Worm (Caenorhabditis elegans): ENCODE data around the gene jmjd-3.2.

Gene jmjd-3.2

ce11 chrX:14495785-14496184 is 47.8 kb downstream of the jmjd-3.2 start, which contains the start of gene ztf-14:
Gene ztf-14 (plus strand): TSS chrX:14496085.
- no peak for TF ChIP-seq pha-4 (tag; optimal IDR thresholded peaks at IDR 0.05)
- no peak for TF ChIP-seq ceh-24 (tag; optimal IDR thresholded peaks at IDR 0.05)
- TF ChIP-seq unc-42 (tag; optimal IDR thresholded peaks at IDR 0.05) = no peak
- TF ChIP-seq ceh-19 (GFP tag; optimal IDR thresholded peaks at IDR 0.05) = no peak
- TF ChIP-seq elt-4 (tag; optimal IDR thresholded peaks at IDR 0.05) = no peak
- no peak for TF ChIP-seq che-1 (tag; optimal IDR thresholded peaks at IDR 0.05)
- no peak for TF ChIP-seq fax-1 (tag; optimal IDR thresholded peaks at IDR 0.05)
- no peak for TF ChIP-seq lin-11 (tag; optimal IDR thresholded peaks at IDR 0.05)

ce11 chrX:14496545-14496944 is 48.5 kb downstream of the jmjd-3.2 start:
- no peak for TF ChIP-seq ahr-1 (tag; optimal IDR thresholded peaks at IDR 0.05)
- TF ChIP-seq elt-2 (tag; optimal IDR thresholded peaks at IDR 0.05) = peak; percentile 1
- TF ChIP-seq ttx-3 (tag; optimal IDR thresholded peaks at IDR 0.05) = no peak

ce11 chrX:14499830-14500409 is 51.9 kb downstream of the jmjd-3.2 start:
- TF ChIP-seq F13H6.1 (tag; optimal IDR thresholded peaks at IDR 0.05) (no peak), ttx-3 (tag; optimal IDR thresholded peaks at IDR 0.05) (no peak)

ce11 chrX:14500422-14501058 is 52.5 kb downstream of the jmjd-3.2 start:
- TF ChIP-seq elt-2 (tag; optimal IDR thresholded peaks at IDR 0.05) (peak; percentile 88), fkh-6 (tag; optimal IDR thresholded peaks at IDR 0.05) (no peak), hlh-30 (tag; optimal IDR thresholded peaks at IDR 0.05; ENCODE audit: insufficient read depth) (peak; percentile 35)

ce11 chrX:14502116-14502587 is 54.1 kb downstream of the jmjd-3.2 start:
- TF ChIP-seq Y22D7AL.16 (tag; optimal IDR thresholded peaks at IDR 0.05) = no peak
- peak; percentile 94 for TF ChIP-seq elt-2 (tag; optimal IDR thresholded peaks at IDR 0.05)
- peak; percentile 44 for TF ChIP-seq hlh-30 (tag; optimal IDR thresholded peaks at IDR 0.05; ENCODE audit: insufficient read depth)
- peak; percentile 19 for TF ChIP-seq unc-55 (GFP tag; optimal IDR thresholded peaks at IDR 0.05)
